Worm (Caenorhabditis elegans): ENCODE results near the gene B0280.2.

DNA sequence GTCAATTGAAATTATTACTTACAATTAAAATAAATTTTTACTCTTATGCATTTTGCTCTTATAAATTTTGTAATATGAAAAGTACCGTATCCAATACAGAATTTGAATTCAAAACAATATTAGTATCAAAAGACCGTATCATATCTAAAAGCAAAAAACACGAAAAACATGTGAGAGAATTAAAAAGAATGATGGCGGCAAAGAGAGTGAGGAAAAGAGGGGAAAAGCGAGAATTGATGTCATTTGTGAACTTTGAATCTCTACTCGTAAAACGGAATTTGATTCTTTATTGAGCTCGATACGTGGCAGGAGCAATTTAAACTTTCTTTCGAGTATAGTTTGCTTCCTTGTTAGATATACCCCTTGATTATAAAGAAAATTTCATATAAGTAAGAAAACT, 30.1 kb downstream of the B0280.2 start:
- TF ChIP-seq lsy-2 (tag; optimal IDR thresholded peaks at IDR 0.05) (no peak), nhr-10 (tag; optimal IDR thresholded peaks at IDR 0.05) (no peak), elt-1 (tag; optimal IDR thresholded peaks at IDR 0.05) (no peak), egl-27 (tag; optimal IDR thresholded peaks at IDR 0.05) (no peak), ZK546.5 (tag; optimal IDR thresholded peaks at IDR 0.05) (no peak), ceh-82 (tag; optimal IDR thresholded peaks at IDR 0.05) (no peak), unc-39 (tag; optimal IDR thresholded peaks at IDR 0.05) (no peak), unc-62 (GFP tag; optimal IDR thresholded peaks at IDR 0.05) (no peak), nhr-21 (tag; optimal IDR thresholded peaks at IDR 0.05) (no peak), snpc-4 (tag; optimal IDR thresholded peaks at IDR 0.05) (no peak), fos-1 (tag; optimal IDR thresholded peaks at IDR 0.05) (no peak), nhr-11 (tag; optimal IDR thresholded peaks at IDR 0.05) (no peak), nhr-12 (tag; optimal IDR thresholded peaks at IDR 0.05) (no peak)

All from whole organism, L2 larva.